Worm (Caenorhabditis elegans): Measurements from ENCODE around the gene F25B4.7.

ce11 chrV:5672270-5672669 is 14.8 kb downstream of the F25B4.7 start:
- TF ChIP-seq ceh-32 (tag; optimal IDR thresholded peaks at IDR 0.05; ENCODE audit: poor library complexity) (no peak), nhr-76 (tag; optimal IDR thresholded peaks at IDR 0.05) (no peak), ceh-28 (tag; optimal IDR thresholded peaks at IDR 0.05) (no peak), mdl-1 (tag; optimal IDR thresholded peaks at IDR 0.05) (no peak), daf-8 (GFP tag; IDR thresholded peaks at IDR 0.05) (no peak), ctbp-1 (GFP tag; IDR thresholded peaks at IDR 0.05) (no peak), ama-1 (optimal IDR thresholded peaks at IDR 0.05) (no peak), dmd-8 (GFP tag; IDR thresholded peaks at IDR 0.05) (no peak)

All from whole organism, L4 larva.